Worm (Caenorhabditis elegans): Measurements from ENCODE around the gene F48E3.2.

F48E3.2 gene

ce11 chrX:7500970-7501369, 8.1 kb upstream of the F48E3.2 start, which contains the start of gene uggt-1:
Gene uggt-1, minus strand, starts transcription at chrX:7500982.
- TF ChIP-seq dao-5 (tag; optimal IDR thresholded peaks at IDR 0.05): no peak
- TF ChIP-seq him-1 (tag; optimal IDR thresholded peaks at IDR 0.05): peak; percentile 90

ce11 chrX:7495491-7495890, 2.6 kb upstream of the F48E3.2 start, which contains the start of gene try-14:
Gene try-14, minus strand, starts transcription at chrX:7495591.
- TF ChIP-seq W03F9.2 (tag; optimal IDR thresholded peaks at IDR 0.05) (no peak), dao-5 (tag; optimal IDR thresholded peaks at IDR 0.05) (no peak)

DNA sequence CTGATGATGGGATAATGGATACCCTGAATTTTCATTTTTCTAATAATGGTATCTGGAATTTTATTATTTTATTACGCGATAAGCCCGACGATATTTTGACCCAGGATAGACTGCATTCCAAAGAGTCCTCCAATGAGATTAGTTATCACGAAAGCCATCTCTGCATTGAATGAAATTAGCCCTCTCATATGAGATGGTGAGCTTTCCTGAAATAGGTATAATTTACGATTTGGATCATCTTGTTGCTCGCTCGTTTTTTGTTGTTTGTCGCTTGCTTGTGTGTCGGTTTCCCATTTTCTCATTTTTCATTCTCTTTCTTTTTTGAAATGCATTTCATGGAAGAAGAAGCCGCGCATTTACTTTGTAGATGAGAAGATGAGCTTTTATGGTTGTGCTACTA, 1.4 kb downstream of the F48E3.2 start:
- TF ChIP-seq dao-5 (tag; optimal IDR thresholded peaks at IDR 0.05) (no peak), W03F9.2 (tag; optimal IDR thresholded peaks at IDR 0.05) (no peak), him-1 (tag; optimal IDR thresholded peaks at IDR 0.05) (no peak)

ce11 chrX:7485748-7486147, 7.2 kb downstream of the F48E3.2 start, which contains the start of gene gly-12:
Gene gly-12, plus strand, starts transcription at chrX:7485864.
- TF ChIP-seq W03F9.2 (tag; optimal IDR thresholded peaks at IDR 0.05): no peak
- no peak for TF ChIP-seq dao-5 (tag; optimal IDR thresholded peaks at IDR 0.05)
- no peak for TF ChIP-seq him-1 (tag; optimal IDR thresholded peaks at IDR 0.05)

DNA sequence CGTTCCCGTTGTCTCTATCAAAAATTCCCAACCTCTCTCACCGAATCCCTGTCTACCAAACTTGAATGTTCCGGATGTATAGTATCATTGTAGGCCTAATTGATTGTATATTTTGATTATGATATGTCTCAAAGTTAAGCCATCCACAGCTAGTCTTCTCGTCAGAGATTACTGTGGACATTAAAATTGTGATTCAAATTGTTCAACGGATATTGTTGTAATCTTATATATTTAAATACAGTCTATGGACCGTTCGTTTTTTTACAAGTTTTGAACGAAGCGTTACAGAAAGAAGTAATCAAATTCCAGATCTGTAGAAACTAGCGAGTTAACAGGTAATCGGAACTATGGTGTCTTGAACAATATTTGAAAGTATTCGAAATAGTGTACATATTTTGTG, 12.2 kb downstream of the F48E3.2 start, which contains the start of gene F48E3.9:
TSS of gene F48E3.9 (plus strand) at position 301 of the 400 bp plus-strand sequence.
- TF ChIP-seq dao-5 (tag; optimal IDR thresholded peaks at IDR 0.05): no peak
- TF ChIP-seq him-1 (tag; optimal IDR thresholded peaks at IDR 0.05): no peak
- TF ChIP-seq W03F9.2 (tag; optimal IDR thresholded peaks at IDR 0.05): no peak

DNA sequence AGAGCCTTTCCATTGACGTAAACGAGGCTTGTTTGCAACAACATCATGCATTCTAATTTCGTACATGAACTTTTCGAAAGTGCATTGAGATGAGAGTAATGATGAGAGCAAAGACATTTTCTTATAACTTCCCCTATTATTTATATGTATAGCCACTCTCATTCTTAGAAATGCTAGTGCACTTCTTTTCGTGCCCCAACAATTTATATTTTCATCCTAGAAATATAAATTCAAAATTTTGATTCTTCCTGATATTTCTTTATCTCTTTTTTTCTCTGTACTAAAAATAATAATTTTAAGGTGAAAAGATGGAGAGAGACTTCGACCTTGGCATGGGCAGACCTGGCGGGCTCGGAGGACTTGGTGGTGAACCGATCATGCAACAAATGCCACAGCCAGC, 14.0 kb downstream of the F48E3.2 start, which contains the start of gene mek-1:
TSS of gene mek-1 (plus strand) at position 301 of the 400 bp plus-strand sequence.
- TF ChIP-seq him-1 (tag; optimal IDR thresholded peaks at IDR 0.05): no peak
- TF ChIP-seq dao-5 (tag; optimal IDR thresholded peaks at IDR 0.05): no peak
- TF ChIP-seq W03F9.2 (tag; optimal IDR thresholded peaks at IDR 0.05): no peak

DNA sequence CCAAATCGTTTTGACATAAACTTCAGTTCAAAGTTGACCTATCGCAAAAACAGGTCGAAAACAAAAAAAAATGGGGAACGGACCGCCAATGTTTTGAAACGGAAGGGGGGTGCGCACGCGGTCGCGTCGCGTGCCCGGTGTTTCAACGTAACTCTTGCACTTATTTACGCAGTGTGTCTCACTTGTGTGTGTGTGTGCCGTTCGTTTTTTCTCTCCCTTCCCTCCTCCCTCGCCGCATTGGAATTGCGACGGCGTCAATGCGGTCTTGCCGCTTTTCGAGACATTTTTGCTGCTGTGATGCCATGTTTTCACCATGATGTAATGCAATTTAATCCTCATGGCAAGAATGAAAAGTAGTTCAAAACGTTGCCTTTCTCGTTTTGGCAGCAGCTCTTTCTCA, 14.4 kb downstream of the F48E3.2 start:
- no peak for TF ChIP-seq W03F9.2 (tag; optimal IDR thresholded peaks at IDR 0.05)

- TF ChIP-seq W03F9.2 (tag; optimal IDR thresholded peaks at IDR 0.05) (no peak), him-1 (tag; optimal IDR thresholded peaks at IDR 0.05) (no peak), dao-5 (tag; optimal IDR thresholded peaks at IDR 0.05) (no peak)
These were observed 17.9 kb downstream of the F48E3.2 start, which contains the start of gene coh-1 for ce11 chrX:7474968-7475433. Gene coh-1, minus strand, starts transcription at chrX:7475018.

ce11 chrX:7469907-7470306, 23.0 kb downstream of the F48E3.2 start:
- TF ChIP-seq him-1 (tag; optimal IDR thresholded peaks at IDR 0.05): no peak
- TF ChIP-seq dao-5 (tag; optimal IDR thresholded peaks at IDR 0.05): no peak
- TF ChIP-seq W03F9.2 (tag; optimal IDR thresholded peaks at IDR 0.05): no peak

DNA sequence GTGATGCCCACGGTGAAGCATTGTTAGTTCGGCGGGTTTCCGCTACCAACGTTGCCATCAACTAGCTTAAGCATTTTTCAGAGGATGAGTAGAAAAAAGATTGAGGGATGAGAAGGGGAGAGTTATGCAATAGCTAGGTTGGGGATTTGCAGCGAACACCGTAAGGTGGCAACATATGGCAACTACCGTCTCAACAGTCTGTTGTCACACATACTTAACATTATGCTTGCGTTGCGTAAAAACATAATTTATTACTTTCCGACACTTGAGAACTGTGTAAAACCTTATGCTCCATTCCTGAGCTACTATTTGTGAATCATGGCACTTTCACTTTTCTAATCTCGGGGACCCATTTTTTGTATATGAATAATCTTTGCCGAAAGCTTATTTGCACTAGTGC, 26.2 kb downstream of the F48E3.2 start:
- TF ChIP-seq dao-5 (tag; optimal IDR thresholded peaks at IDR 0.05) (no peak), W03F9.2 (tag; optimal IDR thresholded peaks at IDR 0.05) (no peak)

- TF ChIP-seq W03F9.2 (tag; optimal IDR thresholded peaks at IDR 0.05) (no peak), dao-5 (tag; optimal IDR thresholded peaks at IDR 0.05) (no peak), him-1 (tag; optimal IDR thresholded peaks at IDR 0.05) (no peak)
These were observed 28.5 kb downstream of the F48E3.2 start for ce11 chrX:7464389-7464788.

ce11 chrX:7463637-7464036, 29.3 kb downstream of the F48E3.2 start, which contains the start of gene sox-2:
Gene sox-2, minus strand, starts transcription at chrX:7463736.
- no peak for TF ChIP-seq W03F9.2 (tag; optimal IDR thresholded peaks at IDR 0.05)
- no peak for TF ChIP-seq him-1 (tag; optimal IDR thresholded peaks at IDR 0.05)
- no peak for TF ChIP-seq dao-5 (tag; optimal IDR thresholded peaks at IDR 0.05)

ce11 chrX:7460516-7460915, 32.4 kb downstream of the F48E3.2 start:
- TF ChIP-seq W03F9.2 (tag; optimal IDR thresholded peaks at IDR 0.05) (no peak), him-1 (tag; optimal IDR thresholded peaks at IDR 0.05) (no peak), dao-5 (tag; optimal IDR thresholded peaks at IDR 0.05) (no peak)

- TF ChIP-seq him-1 (tag; optimal IDR thresholded peaks at IDR 0.05) (no peak), dao-5 (tag; optimal IDR thresholded peaks at IDR 0.05) (no peak), W03F9.2 (tag; optimal IDR thresholded peaks at IDR 0.05) (no peak)
These were observed 35.7 kb downstream of the F48E3.2 start for ce11 chrX:7457154-7457674.

DNA sequence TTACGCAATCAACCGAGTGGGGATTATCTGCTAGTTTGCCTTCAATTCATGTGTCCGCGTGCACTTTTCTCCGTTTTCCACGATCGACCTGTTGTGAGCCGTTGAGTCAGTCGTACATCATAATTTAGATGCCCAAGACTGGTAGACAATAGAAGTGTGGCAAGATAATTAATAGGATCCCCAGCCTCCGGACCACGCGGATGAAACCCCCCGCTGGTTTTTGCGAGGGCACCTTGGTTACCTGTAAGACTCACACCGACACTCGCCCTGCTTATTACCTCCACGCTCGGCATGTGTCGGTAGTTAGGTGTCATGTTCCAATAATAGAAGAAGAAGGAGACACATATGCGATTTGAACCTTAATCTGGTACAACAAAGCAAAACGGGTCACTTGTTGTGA, 37.0 kb downstream of the F48E3.2 start:
- TF ChIP-seq him-1 (tag; optimal IDR thresholded peaks at IDR 0.05) (no peak), W03F9.2 (tag; optimal IDR thresholded peaks at IDR 0.05) (no peak), dao-5 (tag; optimal IDR thresholded peaks at IDR 0.05) (no peak)

All from whole organism, L4/young adult.